Fruit fly (Drosophila melanogaster) whole organism, adult: Measurements from ENCODE around the gene Mst36Fa.

Source experiments
- CG11617 ChIP-seq: fragments of 200-800 bp; sonication (Bioruptor generic); optimal IDR thresholded peaks from 2 replicates; lab custom pipeline; 2017; ENCODE audit warnings: mild to moderate bottlenecking, missing biosample characterization, missing genetic modification reagents, missing genetic modification characterization
- CG14711 ChIP-seq: fragments of 200-800 bp; sonication (Bioruptor generic); optimal IDR thresholded peaks from 2 replicates; lab custom pipeline; 2018; ENCODE audit warnings: missing biosample characterization, mild to moderate bottlenecking, missing genetic modification characterization, moderate library complexity
- CG33017 ChIP-seq: fragments of 200-800 bp; sonication (Bioruptor generic); optimal IDR thresholded peaks from 2 replicates; lab custom pipeline; 2018; ENCODE audit warnings: missing biosample characterization, mild to moderate bottlenecking, missing genetic modification characterization, moderate library complexity
- CG7045 ChIP-seq: fragments of 200-800 bp; sonication (Bioruptor generic); optimal IDR thresholded peaks from 2 replicates; lab custom pipeline; 2017; ENCODE audit warnings: missing biosample characterization, mild to moderate bottlenecking, missing genetic modification characterization
- Hr96 ChIP-seq: fragments of 200-800 bp; sonication (Bioruptor generic); optimal IDR thresholded peaks from 2 replicates; lab custom pipeline; 2016; ENCODE audit warnings: missing biosample characterization, missing genetic modification characterization
- Mnt ChIP-seq: fragments of 200-800 bp; sonication (Bioruptor generic); optimal IDR thresholded peaks from 2 replicates; lab custom pipeline; 2016; ENCODE audit warnings: missing biosample characterization, mild to moderate bottlenecking, missing genetic modification characterization
- cnc ChIP-seq, 2 experiments: fragments of >200 bp; optimal IDR thresholded peaks; 2 replicates each; lab custom pipeline; 2017
- kay ChIP-seq: fragments of 200-800 bp; sonication (Bioruptor generic); peaks from one replicate; lab custom pipeline; 2016; ENCODE audit warnings: missing biosample characterization, missing genetic modification characterization, borderline replicate concordance
- pad ChIP-seq: fragments of 200-800 bp; sonication (Bioruptor generic); optimal IDR thresholded peaks from 3 replicates; lab custom pipeline; 2017; ENCODE audit warnings: missing biosample characterization, missing genetic modification characterization, mild to moderate bottlenecking, moderate library complexity, missing genetic modification reagents
- tj ChIP-seq: fragments of 200-800 bp; sonication (Bioruptor generic); optimal IDR thresholded peaks from 3 replicates; lab custom pipeline; 2017; ENCODE audit warnings: missing biosample characterization, mild to moderate bottlenecking, missing genetic modification characterization, moderate library complexity

dm6 chr2L:18625470-18625869 is 51.3 kb downstream of the Mst36Fa start:
- TF ChIP-seq cnc (optimal IDR thresholded peaks at IDR 0.05; lab: Kevin White, UChicago) (no peak), CG33017 (tag; lab: Kevin White, UChicago) (no peak), kay (GFP tag; lab: Kevin White, UChicago) (no peak), Mnt (GFP tag; lab: Kevin White, UChicago) (no peak), CG7045 (GFP tag; lab: Kevin White, UChicago) (no peak), tj (GFP tag; lab: Kevin White, UChicago) (no peak), CG14711 (tag; lab: Kevin White, UChicago) (no peak), pad (GFP tag; lab: Kevin White, UChicago) (no peak), Hr96 (no peak), CG11617 (GFP tag; lab: Kevin White, UChicago) (no peak)
